Fruit fly (Drosophila melanogaster) Kc167 (cell line): ENCODE data around the gene Dhps.

Source experiments
- Myc ChIP-seq: fragments of >200 bp; optimal IDR thresholded peaks from 2 replicates; lab custom pipeline; 2017; ENCODE audit warnings: missing external identifiers
- Sin3A ChIP-seq: fragments of >200 bp; optimal IDR thresholded peaks from 2 replicates; lab custom pipeline; 2018; ENCODE audit warnings: missing external identifiers
- h ChIP-seq: fragments of >200 bp; optimal IDR thresholded peaks from 3 replicates; lab custom pipeline; 2018; ENCODE audit warnings: missing external identifiers
- insv ChIP-seq: fragments of >200 bp; optimal IDR thresholded peaks from 3 replicates; lab custom pipeline; 2018; ENCODE audit warnings: missing external identifiers
- psq ChIP-seq: fragments of >200 bp; optimal IDR thresholded peaks from 2 replicates; lab custom pipeline; 2017; ENCODE audit warnings: missing external identifiers
- ttk ChIP-seq: sonication (Bioruptor generic); optimal IDR thresholded peaks from 2 replicates; lab custom pipeline; 2017; ENCODE audit warnings: missing external identifiers

Gene Dhps

DNA sequence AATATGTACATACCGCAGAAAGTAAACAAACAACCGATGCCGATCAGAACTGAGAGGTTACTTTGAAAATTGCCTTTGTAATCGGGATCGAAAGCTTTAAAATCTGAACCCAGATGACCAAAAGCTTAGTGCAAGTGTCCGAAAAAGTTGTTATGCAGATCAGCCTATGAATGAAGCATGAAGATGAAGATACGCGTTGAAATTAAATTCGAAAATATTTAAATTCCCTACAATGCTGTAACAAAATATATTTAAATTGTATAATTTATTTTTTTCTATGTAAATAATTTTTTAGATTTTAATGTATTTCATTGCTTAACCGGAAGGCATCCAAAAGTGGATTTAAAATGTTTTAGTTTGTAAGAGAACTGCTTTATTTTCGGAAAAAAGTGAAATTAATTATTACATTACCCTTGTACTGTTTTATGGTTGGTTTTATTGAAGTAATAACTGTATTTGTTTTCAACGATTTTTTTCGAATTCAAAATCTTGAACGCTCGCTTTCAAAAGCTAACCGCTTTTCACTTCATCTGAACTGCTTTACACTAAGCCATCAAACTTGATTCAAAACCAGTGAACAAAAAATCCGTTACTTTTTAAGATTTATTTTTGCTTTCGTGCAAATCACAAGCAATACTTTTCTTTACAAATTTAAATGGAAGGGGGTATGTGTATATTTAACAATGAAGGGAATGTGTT lies 38.1 kb upstream of the Dhps start, which contains the start of gene CG43886:
Gene CG43886, minus strand, starts transcription at position 51 of the 699 bp plus-strand sequence.
- TF ChIP-seq Sin3A (lab: Kevin White, UChicago) (no peak), ttk (lab: Kevin White, UChicago) (no peak), insv (lab: Kevin White, UChicago) (no peak), Myc (lab: Kevin White, UChicago) (no peak), psq (no peak), h (lab: Kevin White, UChicago) (no peak)

DNA sequence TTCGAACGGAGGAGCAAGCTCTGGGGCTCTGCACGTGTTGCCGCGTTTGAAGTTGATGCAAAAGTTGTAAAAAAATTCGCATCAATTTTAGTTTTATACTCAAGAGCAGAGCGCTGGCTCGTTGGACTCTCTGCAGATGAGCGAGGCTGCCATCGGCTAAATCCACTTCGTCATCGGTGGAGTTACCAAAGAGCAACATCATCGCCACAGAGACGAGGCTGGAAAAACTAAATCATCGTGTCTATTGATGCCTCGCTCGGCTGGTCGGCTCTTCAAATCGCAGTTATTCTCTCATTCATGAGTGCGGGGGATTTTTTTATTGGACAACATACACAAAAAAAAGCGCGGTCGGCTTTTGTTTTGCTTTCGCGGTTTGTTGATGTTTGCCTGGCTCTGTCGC lies 32.6 kb upstream of the Dhps start, which contains the start of gene CG13675:
Gene CG13675, minus strand, starts transcription at position 83 of the 400 bp plus-strand sequence.
- TF ChIP-seq psq, result no peak
- TF ChIP-seq Sin3A (lab: Kevin White, UChicago), result no peak
- no peak for TF ChIP-seq h (lab: Kevin White, UChicago)

DNA sequence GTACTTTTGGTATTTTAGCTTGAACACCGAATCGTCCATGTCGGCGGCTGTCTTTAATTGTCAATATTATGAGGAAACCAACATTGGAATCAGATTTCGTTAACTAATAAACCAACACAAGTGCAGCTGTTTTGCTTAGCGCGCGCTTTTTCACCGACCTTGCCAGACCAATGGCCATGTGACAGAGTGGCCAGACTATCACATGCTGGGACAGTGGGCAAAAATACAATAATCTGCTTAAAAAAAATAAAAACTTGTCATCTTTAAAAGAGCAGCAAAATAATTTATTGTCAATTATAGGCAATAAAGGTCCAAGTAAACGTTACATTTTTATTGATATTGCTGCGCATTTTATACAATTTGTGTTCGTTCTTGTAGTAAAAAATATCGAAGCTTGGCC lies 22.2 kb upstream of the Dhps start, which contains the start of gene RecQ4:
Gene RecQ4, minus strand, starts transcription at position 161 of the 400 bp plus-strand sequence.
- TF ChIP-seq h (lab: Kevin White, UChicago), result no peak
- no peak for TF ChIP-seq ttk (lab: Kevin White, UChicago)
- no peak for TF ChIP-seq Myc (lab: Kevin White, UChicago)
- TF ChIP-seq insv (lab: Kevin White, UChicago), result no peak
- no peak for TF ChIP-seq Sin3A (lab: Kevin White, UChicago)
- no peak for TF ChIP-seq psq

DNA sequence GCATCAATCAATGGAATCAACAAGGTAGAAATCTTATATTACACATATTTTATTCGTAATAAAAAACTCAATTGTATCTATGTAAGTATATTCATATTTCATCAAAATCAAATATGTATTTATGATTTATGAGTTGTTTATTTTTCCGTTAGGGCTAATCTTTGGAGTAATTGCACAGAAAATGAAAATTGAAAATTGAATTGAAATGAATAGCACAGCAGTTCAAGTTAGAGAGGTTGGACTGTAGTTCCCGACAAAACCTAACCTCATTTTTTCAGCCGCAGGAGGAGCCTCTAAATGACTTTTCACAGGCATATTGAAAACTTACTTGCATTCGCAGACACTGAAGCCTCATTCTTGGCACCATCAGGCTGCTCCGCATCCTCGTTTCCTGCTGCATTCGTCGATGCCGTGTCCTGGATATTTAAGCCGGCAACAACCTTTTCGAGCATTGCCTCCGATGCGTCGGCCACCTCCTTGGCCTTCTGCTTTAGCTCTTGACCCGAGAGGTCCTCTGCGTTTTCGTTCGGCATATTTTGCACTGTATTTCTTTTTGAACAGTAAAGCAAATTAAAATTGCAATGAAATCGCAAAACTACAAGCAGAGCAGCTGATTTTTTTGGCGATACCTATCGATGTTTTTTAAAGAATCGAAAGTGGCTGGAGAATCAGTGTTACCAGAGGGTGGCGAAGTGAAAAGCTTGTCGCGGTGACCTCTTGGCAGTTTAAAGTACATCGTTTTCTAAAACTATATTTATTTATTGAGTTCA lies 20.0 kb upstream of the Dhps start, which contains the start of gene Nmt:
Gene Nmt, minus strand, starts transcription at position 635 of the 770 bp plus-strand sequence.
- no peak for TF ChIP-seq Myc (lab: Kevin White, UChicago)
- TF ChIP-seq h (lab: Kevin White, UChicago), result no peak
- TF ChIP-seq insv (lab: Kevin White, UChicago), result no peak
- no peak for TF ChIP-seq psq
- TF ChIP-seq Sin3A (lab: Kevin White, UChicago), result no peak
- TF ChIP-seq ttk (lab: Kevin White, UChicago), result no peak

DNA sequence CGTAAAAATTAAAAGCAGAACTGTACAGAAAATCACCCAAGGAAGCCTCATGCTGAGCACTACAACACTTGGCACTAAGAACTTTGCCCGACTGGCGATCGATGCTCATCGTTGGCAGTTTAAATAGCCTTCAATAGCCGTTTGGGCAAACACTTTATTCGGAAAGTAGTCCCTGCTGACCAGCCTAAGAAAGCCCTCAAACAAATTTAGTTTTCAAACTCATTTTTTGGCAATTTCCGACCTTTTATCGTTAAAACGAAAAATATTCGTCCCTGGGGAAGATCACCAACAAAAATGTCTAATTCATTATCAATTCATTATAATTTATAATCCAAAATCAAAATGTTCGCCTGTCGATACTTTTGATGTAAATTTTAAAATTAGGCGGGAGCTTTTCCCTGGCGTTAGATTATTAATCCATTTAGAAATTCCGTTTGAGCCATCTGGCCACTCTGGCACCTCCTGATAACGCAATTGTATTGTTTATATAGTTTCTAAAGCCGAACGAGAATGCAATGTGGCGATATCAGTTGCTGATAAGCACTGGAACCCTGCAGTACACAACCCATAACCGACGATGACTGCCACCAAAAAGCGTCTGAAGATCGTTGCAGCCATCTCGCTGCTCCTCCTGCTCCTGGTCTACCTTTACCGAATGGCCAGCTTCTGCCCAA lies 17.4 kb upstream of the Dhps start, which contains the start of the genes mthl7 and Uxs:
Gene mthl7, minus strand, starts transcription at position 51 of the 674 bp plus-strand sequence.
Gene Uxs, plus strand, starts transcription at position 460 of the 674 bp plus-strand sequence.
- no peak for TF ChIP-seq Myc (lab: Kevin White, UChicago)
- no peak for TF ChIP-seq psq
- TF ChIP-seq insv (lab: Kevin White, UChicago), result no peak
- no peak for TF ChIP-seq ttk (lab: Kevin White, UChicago)
- no peak for TF ChIP-seq h (lab: Kevin White, UChicago)
- TF ChIP-seq Sin3A (lab: Kevin White, UChicago), result no peak

DNA sequence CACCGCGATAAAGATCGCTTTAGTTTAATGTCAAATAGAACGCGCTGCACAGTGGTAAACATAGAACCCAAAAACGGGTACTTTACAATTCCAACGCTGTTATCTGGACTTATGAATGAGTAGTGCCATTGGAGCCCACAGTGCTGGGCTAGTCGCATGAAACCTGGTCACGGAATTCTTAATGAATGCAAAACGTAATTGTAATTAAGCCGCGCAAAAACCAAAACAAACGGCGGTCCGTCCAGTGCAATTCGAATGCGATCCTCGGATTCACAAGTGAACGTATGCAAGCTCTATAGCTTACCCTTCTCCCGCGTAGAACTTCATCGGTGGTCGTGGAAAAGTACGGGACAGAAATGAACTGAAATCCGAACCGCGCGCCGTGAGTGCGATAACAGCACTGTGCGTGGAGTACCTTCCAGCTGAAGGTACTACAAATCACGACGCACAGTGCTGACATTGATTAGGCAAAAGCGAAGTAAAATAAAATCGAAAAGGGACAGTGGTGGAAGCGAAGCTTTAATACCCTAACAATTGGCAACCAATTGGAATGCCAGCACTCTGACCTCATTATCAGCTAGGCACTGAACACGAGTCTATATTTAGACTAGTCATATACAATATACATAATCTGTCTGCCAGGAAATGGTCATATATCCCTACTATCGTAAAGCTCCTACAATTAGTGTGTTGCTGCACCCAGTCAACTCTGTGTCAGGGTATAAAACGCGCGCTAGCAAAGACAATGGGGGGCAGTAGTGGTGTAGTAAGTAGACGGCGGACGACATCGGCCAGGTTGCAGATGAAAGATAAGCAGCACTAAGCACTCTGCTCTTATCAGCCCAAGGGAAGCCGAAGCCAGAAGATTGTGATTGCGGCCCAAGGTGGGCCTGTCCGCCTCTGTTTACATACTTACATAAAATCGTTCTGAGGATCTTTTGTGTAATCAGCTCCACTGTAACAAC lies 12.5 kb upstream of the Dhps start:
- no peak for TF ChIP-seq insv (lab: Kevin White, UChicago)

DNA sequence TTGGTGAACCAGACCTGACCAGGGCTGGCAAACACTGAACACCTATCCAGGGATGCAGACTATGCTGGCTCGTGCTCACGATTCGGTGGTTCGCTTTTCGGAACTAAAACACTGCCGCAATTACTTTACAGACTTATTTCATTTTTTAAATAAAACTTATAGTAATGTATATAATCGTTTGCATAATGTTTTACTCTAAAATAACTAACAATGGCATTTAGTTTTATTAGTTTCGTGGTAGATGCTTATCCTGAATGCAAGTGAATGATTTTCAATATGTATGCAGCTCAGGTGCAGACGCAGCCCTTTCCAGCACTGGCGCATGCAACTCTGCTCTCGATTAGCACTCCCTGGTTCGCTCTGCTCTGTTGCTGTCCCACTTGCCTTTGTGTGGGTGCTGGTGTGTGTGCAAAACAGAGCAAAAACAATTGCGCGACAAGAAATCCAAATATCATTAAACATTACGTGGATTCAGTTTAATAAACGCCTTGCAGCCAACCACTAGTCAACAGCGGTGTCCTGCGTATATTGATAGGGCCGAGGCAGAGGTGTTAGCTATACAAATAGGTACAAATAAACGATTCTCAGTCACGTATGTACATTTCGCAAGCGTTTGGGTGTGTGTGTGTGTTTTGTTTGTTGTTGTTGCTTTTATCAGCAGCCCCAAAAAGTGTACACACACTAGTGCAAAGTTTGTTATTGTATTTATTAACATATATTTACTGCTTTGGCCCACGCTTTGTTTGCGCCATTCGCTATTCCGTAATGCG lies 11.2 kb upstream of the Dhps start, which contains the start of the genes ERR and Atg18a:
Gene ERR, minus strand, starts transcription at position 45 of the 770 bp plus-strand sequence.
Gene Atg18a, plus strand, starts transcription at position 231 of the 770 bp plus-strand sequence.
- no peak for TF ChIP-seq insv (lab: Kevin White, UChicago)

DNA sequence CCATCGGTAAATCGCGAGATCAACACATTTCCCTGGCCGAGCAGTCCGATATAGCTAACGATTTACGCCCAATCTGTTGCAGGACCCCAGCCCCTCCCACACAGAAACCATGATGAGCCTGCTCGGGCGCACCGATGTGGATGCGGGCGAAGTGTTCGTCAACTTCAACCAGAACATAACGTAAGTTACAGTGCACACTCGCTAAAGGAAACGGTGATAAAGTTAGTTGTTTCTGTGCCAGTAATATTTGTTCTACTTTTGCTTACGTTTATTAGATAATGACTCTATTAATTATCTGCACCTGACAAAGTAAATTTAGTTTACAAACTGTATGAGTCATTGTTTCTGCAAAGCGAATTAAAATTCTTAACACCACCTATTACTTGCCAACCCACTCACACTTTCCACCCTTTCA lies 10.6 kb upstream of the Dhps start:
- TF ChIP-seq psq, result no peak
- TF ChIP-seq h (lab: Kevin White, UChicago), result no peak
- TF ChIP-seq ttk (lab: Kevin White, UChicago), result no peak
- TF ChIP-seq Sin3A (lab: Kevin White, UChicago), result no peak

DNA sequence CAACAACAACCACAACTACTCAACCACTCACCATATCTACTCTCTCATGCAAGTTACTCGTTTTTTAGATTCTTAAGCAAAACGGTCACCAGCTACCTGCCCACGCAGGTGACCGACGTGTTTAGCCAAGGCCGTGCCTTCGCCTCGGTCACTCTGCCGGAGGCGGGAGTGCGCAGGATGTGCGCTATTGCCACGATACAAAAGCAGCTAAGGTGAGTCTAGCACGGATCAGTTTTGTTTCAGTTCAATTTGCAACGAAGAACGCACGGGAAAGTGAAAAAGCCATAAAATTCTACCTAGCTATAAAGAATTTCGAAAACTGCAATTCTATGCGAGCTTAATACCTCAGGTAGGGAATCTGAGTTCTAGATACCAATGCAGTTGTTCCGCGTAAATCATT lies 8.8 kb upstream of the Dhps start:
- TF ChIP-seq Myc (lab: Kevin White, UChicago), result no peak
- no peak for TF ChIP-seq h (lab: Kevin White, UChicago)
- TF ChIP-seq ttk (lab: Kevin White, UChicago), result no peak
- TF ChIP-seq psq, result no peak
- TF ChIP-seq insv (lab: Kevin White, UChicago), result no peak
- no peak for TF ChIP-seq Sin3A (lab: Kevin White, UChicago)

DNA sequence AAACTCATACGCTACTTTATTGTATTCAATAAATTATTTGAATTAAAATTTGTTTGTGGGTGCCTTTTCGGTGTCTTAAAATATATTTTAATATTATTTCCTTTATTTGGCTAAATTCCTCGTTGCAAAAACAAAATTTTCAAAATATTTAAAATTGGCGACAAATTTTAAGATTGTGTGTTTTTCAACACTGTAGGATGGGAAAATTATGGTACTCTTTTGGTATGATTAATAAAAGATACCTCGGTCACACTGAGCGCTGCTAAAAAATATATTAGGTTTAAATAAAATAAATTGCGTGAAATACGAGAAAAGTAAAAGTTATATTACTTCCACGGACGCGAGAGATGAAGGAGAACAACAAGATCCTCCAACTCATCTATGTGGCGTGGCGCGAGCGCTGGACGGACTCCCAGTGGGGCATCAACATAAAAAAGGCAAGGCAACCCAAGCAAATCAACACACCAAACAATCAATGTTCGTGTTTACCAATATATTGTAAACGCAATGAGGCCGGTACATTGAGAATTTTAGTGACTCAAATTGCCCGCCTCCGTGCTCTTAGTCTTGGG lies 6.9 kb upstream of the Dhps start, which contains the start of gene MED24:
Gene MED24, plus strand, starts transcription at position 229 of the 572 bp plus-strand sequence.
- no peak for TF ChIP-seq Sin3A (lab: Kevin White, UChicago)
- no peak for TF ChIP-seq Myc (lab: Kevin White, UChicago)
- TF ChIP-seq ttk (lab: Kevin White, UChicago), result no peak
- TF ChIP-seq psq, result no peak
- TF ChIP-seq h (lab: Kevin White, UChicago), result no peak
